Worm (Caenorhabditis elegans) whole organism, mixed stage, embryonic: Measurements from ENCODE around the gene F22B3.5.
"Not testable (repeated sequence)": the region's sequence is repeated elsewhere in the genome, so short reads cannot be mapped to it uniquely, and the experiment has no call there.

ENCODE experiments used
- M03D4.4 ChIP-seq: sonication (generic microtip); optimal IDR thresholded peaks from 2 replicates; lab custom pipeline; 2017; ENCODE audit warnings: mild to moderate bottlenecking, missing genetic modification characterization, missing compliant biosample characterization
- bed-3 ChIP-seq: fragments of 200-800 bp; sonication (Bioruptor generic); optimal IDR thresholded peaks from 3 replicates; lab custom pipeline; 2018; ENCODE audit warnings: mild to moderate bottlenecking, missing genetic modification characterization, moderate library complexity, missing compliant biosample characterization
- blmp-1 ChIP-seq: fragments of 150-350 bp; optimal IDR thresholded peaks from 2 replicates; lab custom pipeline; 2014; ENCODE audit warnings: missing biosample characterization, missing genetic modification characterization
- ceh-39 ChIP-seq: fragments of 150-350 bp; optimal IDR thresholded peaks from 2 replicates; lab custom pipeline; 2014; ENCODE audit warnings: missing biosample characterization, missing genetic modification characterization
- ceh-43 ChIP-seq: fragments of 200-800 bp; sonication (Bioruptor generic); optimal IDR thresholded peaks from 2 replicates; lab custom pipeline; 2018; ENCODE audit warnings: mild to moderate bottlenecking, missing genetic modification characterization, moderate library complexity, missing compliant biosample characterization
- ceh-83 ChIP-seq: fragments of 200-800 bp; sonication (Bioruptor generic); optimal IDR thresholded peaks from 2 replicates; lab custom pipeline; 2018; ENCODE audit warnings: mild to moderate bottlenecking, missing genetic modification characterization, missing compliant biosample characterization
- drap-1 ChIP-seq: fragments of 200-800 bp; sonication (Bioruptor generic); optimal IDR thresholded peaks from 3 replicates; lab custom pipeline; 2018; ENCODE audit warnings: mild to moderate bottlenecking, missing genetic modification characterization, missing compliant biosample characterization
- elt-1 ChIP-seq: sonication (generic microtip); optimal IDR thresholded peaks from 2 replicates; lab custom pipeline; 2017; ENCODE audit warnings: missing genetic modification characterization, mild to moderate bottlenecking, missing compliant biosample characterization, antibody characterized with exemption, moderate library complexity, borderline replicate concordance; ENCODE audit not compliant: insufficient read depth
- elt-3 ChIP-seq: fragments of 150-350 bp; optimal IDR thresholded peaks from 2 replicates; lab custom pipeline; 2014; ENCODE audit warnings: missing biosample characterization, missing genetic modification characterization
- flh-1 ChIP-seq: fragments of 200-800 bp; sonication (Bioruptor generic); optimal IDR thresholded peaks from 2 replicates; lab custom pipeline; 2018; ENCODE audit warnings: mild to moderate bottlenecking, missing genetic modification characterization, moderate library complexity, missing compliant biosample characterization
- ham-2 ChIP-seq: fragments of 200-800 bp; sonication (Bioruptor generic); optimal IDR thresholded peaks from 2 replicates; lab custom pipeline; 2018; ENCODE audit warnings: mild to moderate bottlenecking, missing genetic modification characterization, missing compliant biosample characterization
- hlh-1 ChIP-seq: fragments of 150-350 bp; optimal IDR thresholded peaks from 2 replicates; lab custom pipeline; 2014; ENCODE audit warnings: missing biosample characterization, missing genetic modification reagents, missing genetic modification characterization
- lin-13 ChIP-seq: fragments of 150-350 bp; optimal IDR thresholded peaks from 2 replicates; lab custom pipeline; 2014; ENCODE audit warnings: missing biosample characterization, missing genetic modification characterization
- lin-32 ChIP-seq: fragments of 200-800 bp; sonication (Bioruptor generic); optimal IDR thresholded peaks from 2 replicates; lab custom pipeline; 2018; ENCODE audit warnings: mild to moderate bottlenecking, missing genetic modification characterization, missing compliant biosample characterization
- lsy-2 ChIP-seq: fragments of 150-350 bp; optimal IDR thresholded peaks from 2 replicates; lab custom pipeline; 2014; ENCODE audit warnings: missing biosample characterization, missing genetic modification characterization
- mep-1 ChIP-seq: fragments of 150-350 bp; optimal IDR thresholded peaks from 2 replicates; lab custom pipeline; 2017; ENCODE audit warnings: missing biosample characterization, missing genetic modification reagents, missing genetic modification characterization, inconsistent platforms
- mls-2 ChIP-seq: sonication (generic microtip); optimal IDR thresholded peaks from 2 replicates; lab custom pipeline; 2016; ENCODE audit warnings: mild to moderate bottlenecking, missing genetic modification characterization, moderate library complexity, missing compliant biosample characterization
- nhr-2 ChIP-seq: fragments of 150-350 bp; optimal IDR thresholded peaks from 2 replicates; lab custom pipeline; 2014; ENCODE audit warnings: missing biosample characterization, missing genetic modification characterization
- nhr-237 ChIP-seq: fragments of 150-350 bp; optimal IDR thresholded peaks from 2 replicates; lab custom pipeline; 2014; ENCODE audit warnings: missing biosample characterization, missing genetic modification characterization
- nhr-28 ChIP-seq: fragments of 150-350 bp; optimal IDR thresholded peaks from 2 replicates; lab custom pipeline; 2014; ENCODE audit warnings: missing biosample characterization, missing genetic modification characterization
- nhr-76 ChIP-seq: sonication (generic microtip); optimal IDR thresholded peaks from 2 replicates; lab custom pipeline; 2017; ENCODE audit warnings: missing biosample characterization, missing genetic modification characterization
- pha-4 ChIP-seq: fragments of 150-350 bp; optimal IDR thresholded peaks from 2 replicates; lab custom pipeline; 2018; ENCODE audit warnings: missing biosample characterization, missing genetic modification reagents, missing genetic modification characterization
- sem-2 ChIP-seq: fragments of 200-800 bp; sonication (Bioruptor generic); optimal IDR thresholded peaks from 2 replicates; lab custom pipeline; 2018; ENCODE audit warnings: mild to moderate bottlenecking, missing genetic modification characterization, missing compliant biosample characterization
- snpc-4 ChIP-seq: fragments of 150-350 bp; optimal IDR thresholded peaks from 2 replicates; lab custom pipeline; 2014; ENCODE audit warnings: missing biosample characterization, missing genetic modification characterization
- sptf-1 ChIP-seq: sonication (generic microtip); optimal IDR thresholded peaks from 2 replicates; lab custom pipeline; 2017; ENCODE audit warnings: mild to moderate bottlenecking, missing genetic modification characterization, moderate library complexity, missing compliant biosample characterization
- unc-39 ChIP-seq: fragments of 150-350 bp; optimal IDR thresholded peaks from 2 replicates; lab custom pipeline; 2014; ENCODE audit warnings: missing biosample characterization, missing genetic modification characterization
- unc-62 ChIP-seq: fragments of 150-350 bp; optimal IDR thresholded peaks from 2 replicates; lab custom pipeline; 2014; ENCODE audit warnings: missing biosample characterization, missing genetic modification reagents, missing genetic modification characterization
- zip-8 ChIP-seq: fragments of 150-350 bp; optimal IDR thresholded peaks from 2 replicates; lab custom pipeline; 2014; ENCODE audit warnings: missing biosample characterization, missing genetic modification characterization
- ztf-11 ChIP-seq: fragments of 150-350 bp; optimal IDR thresholded peaks from 2 replicates; lab custom pipeline; 2014; ENCODE audit warnings: missing biosample characterization, missing genetic modification characterization

F22B3.5 gene

DNA sequence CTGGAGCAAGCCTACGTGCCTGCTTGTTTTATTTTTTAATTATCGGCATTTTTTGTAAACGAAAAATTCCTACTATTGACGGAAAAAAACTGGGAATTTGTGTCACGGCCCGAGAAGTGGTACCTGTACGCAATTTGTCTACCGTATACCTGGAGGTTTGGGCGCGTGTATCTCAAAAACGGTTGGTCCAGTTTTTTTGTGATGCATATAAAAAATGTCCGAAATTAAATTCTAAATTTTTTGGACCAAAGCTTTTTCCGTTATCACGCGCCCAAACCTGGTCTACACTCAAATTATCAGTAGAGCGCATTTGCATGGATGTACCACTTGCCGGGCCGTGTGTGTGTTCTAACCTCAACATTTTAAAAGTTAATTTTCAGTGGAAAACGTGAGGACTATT, at the start of gene F22B3.5:
Gene F22B3.5, minus strand, starts transcription at position 101 of the 400 bp plus-strand sequence.
- TF ChIP-seq sptf-1 (tag; lab: Kevin White, UChicago); ztf-11 (tag; lab: Kevin White, UChicago); drap-1: not testable (repeated sequence)

DNA sequence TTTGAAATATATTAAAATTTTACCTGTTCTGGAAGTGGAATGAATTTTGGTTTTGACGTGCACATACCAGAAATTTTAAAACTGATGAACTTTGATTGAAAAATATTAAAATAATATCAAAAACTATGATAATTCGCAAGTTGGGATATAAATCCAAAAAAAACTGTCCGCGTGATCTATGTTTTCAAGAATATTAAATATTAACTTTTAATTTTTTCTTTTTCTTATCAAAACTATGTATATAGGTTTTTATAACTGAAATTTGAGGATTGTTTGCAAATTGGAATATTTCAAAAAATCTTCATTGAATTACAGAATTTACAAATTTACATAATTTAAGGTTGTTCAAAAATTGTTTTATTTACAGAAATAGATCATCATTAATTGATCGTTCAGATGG, 48.5 kb upstream of the F22B3.5 start, which contains the start of gene C10C6.3:
Gene C10C6.3, minus strand, starts transcription at position 101 of the 400 bp plus-strand sequence.
- TF ChIP-seq unc-39 (no peak), ztf-11 (tag; lab: Kevin White, UChicago) (no peak), elt-3 (no peak), bed-3 (GFP tag; lab: Kevin White, UChicago) (no peak), nhr-237 (tag; lab: Kevin White, UChicago) (no peak), ceh-39 (tag; lab: Kevin White, UChicago) (no peak), lin-32 (GFP tag; lab: Kevin White, UChicago) (no peak), zip-8 (no peak), drap-1 (no peak), unc-62 (no peak), flh-1 (GFP tag; lab: Kevin White, UChicago) (no peak), M03D4.4 (tag; lab: Kevin White, UChicago) (no peak), hlh-1 (tag; lab: Kevin White, UChicago) (no peak), nhr-2 (no peak), pha-4 (tag; lab: Kevin White, UChicago) (no peak), mls-2 (tag; lab: Kevin White, UChicago) (no peak), sptf-1 (tag; lab: Kevin White, UChicago) (no peak), ceh-83 (GFP tag; lab: Kevin White, UChicago) (no peak), nhr-76 (tag; lab: Kevin White, UChicago) (no peak)

DNA sequence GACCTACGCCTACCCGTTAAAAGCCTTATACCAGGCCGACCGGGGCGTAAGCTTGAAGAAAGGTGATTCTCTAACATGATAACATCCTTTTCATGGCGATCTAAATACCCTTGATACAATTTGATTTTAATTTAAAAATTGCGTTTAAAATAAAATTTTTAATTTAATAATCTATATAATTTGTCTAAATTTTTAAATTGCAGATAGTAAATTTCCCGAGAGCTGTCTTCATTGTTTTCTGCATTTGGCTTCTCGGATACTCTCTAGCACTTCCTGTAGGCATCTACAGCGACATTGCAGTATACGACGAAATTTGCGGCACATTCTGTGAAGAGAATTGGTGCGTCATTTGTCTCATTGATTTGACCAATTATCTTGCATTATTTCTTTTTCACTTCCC, 44.7 kb upstream of the F22B3.5 start:
- TF ChIP-seq sem-2 (GFP tag; lab: Kevin White, UChicago), result no peak
- TF ChIP-seq ham-2 (GFP tag; lab: Kevin White, UChicago), result no peak
- no peak for TF ChIP-seq ztf-11 (tag; lab: Kevin White, UChicago)
- no peak for TF ChIP-seq mep-1 (tag; lab: Kevin White, UChicago)
- TF ChIP-seq unc-39, result no peak
- TF ChIP-seq ceh-39 (tag; lab: Kevin White, UChicago), result no peak
- TF ChIP-seq ceh-83 (GFP tag; lab: Kevin White, UChicago), result no peak
- no peak for TF ChIP-seq lsy-2 (tag; lab: Kevin White, UChicago)
- no peak for TF ChIP-seq lin-32 (GFP tag; lab: Kevin White, UChicago)
- TF ChIP-seq elt-1 (tag; lab: Kevin White, UChicago), result no peak

DNA sequence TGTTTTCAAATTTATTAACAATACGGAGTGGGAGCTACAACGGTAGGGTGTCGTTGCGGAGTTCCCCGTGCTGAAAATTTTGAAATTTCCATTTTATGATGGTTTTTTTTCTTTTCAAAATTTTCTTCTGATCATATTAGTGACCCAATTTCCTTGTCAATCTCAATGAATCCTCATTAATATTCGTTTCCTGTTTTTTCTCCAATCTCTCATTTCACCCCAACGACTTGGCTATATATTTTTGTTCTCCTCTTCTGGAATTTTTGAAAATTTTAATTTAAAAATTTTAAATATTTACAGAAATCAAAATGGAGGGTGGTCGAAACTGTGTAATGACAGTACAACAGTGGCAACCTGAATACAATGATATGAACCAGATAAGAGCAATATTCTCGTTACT, 43.1 kb upstream of the F22B3.5 start, which contains the start of gene npr-3:
Gene npr-3, plus strand, starts transcription at position 301 of the 400 bp plus-strand sequence.
- TF ChIP-seq sptf-1 (tag; lab: Kevin White, UChicago) (no peak), ceh-43 (GFP tag; lab: Kevin White, UChicago) (no peak), mep-1 (tag; lab: Kevin White, UChicago) (no peak), mls-2 (tag; lab: Kevin White, UChicago) (no peak), nhr-28 (tag; lab: Kevin White, UChicago) (no peak), pha-4 (tag; lab: Kevin White, UChicago) (no peak), blmp-1 (tag; lab: Kevin White, UChicago) (no peak), lin-13 (tag; lab: Kevin White, UChicago) (no peak), ztf-11 (tag; lab: Kevin White, UChicago) (no peak), bed-3 (GFP tag; lab: Kevin White, UChicago) (no peak), ceh-39 (tag; lab: Kevin White, UChicago) (no peak), hlh-1 (tag; lab: Kevin White, UChicago) (no peak), lin-32 (GFP tag; lab: Kevin White, UChicago) (no peak), snpc-4 (tag; lab: Kevin White, UChicago) (no peak), M03D4.4 (tag; lab: Kevin White, UChicago) (no peak), nhr-237 (tag; lab: Kevin White, UChicago) (no peak), ceh-83 (GFP tag; lab: Kevin White, UChicago) (no peak), elt-1 (tag; lab: Kevin White, UChicago) (no peak), drap-1 (no peak)

DNA sequence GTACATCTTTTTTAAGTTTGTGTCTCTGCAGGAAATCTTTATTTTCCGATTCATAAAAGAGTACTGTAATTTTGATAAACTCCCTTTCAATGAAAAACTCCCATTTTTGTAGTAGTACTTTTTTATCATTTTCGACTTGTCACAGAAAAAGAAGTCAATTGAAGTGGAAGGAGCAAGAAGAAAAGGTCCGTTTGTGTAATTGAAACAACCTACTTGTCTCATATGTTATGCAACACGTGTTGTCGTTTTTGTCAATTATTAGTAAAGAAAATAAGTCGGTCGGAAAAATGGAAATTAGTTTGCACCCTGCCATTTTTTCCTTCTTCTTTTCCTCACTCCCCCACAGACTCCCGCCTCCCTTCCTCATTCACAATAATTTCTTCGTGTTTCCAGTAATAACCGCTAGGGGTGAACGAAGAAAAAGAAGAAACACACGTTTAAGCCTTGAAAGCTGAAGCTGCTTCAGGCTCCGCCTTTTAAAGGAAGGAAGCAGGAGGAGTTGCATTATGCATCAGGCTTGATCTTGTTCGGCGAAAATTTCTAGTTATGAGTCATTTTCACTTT, 42.2 kb upstream of the F22B3.5 start:
- TF ChIP-seq ham-2 (GFP tag; lab: Kevin White, UChicago) (no peak), flh-1 (GFP tag; lab: Kevin White, UChicago) (no peak)
